Worm (Caenorhabditis elegans): ENCODE data around the gene R105.1.

Gene R105.1

ce11 chrIV:4633393-4633792 lies at the start of gene R105.1:
TSS of gene R105.1 (plus strand) at chrIV:4633693.
- TF ChIP-seq scrt-1 (GFP tag; IDR thresholded peaks at IDR 0.05) (no peak), sea-1 (GFP tag; conservative IDR thresholded peaks at IDR 0.05) (no peak), tbx-37 (GFP tag; conservative IDR thresholded peaks at IDR 0.05) (no peak), pes-1 (GFP tag; IDR thresholded peaks at IDR 0.05) (no peak), flt-1 (GFP tag; IDR thresholded peaks at IDR 0.05) (no peak), aly-1 (tag; optimal IDR thresholded peaks at IDR 0.05) (no peak), tbx-11 (GFP tag; IDR thresholded peaks at IDR 0.05) (no peak)

DNA sequence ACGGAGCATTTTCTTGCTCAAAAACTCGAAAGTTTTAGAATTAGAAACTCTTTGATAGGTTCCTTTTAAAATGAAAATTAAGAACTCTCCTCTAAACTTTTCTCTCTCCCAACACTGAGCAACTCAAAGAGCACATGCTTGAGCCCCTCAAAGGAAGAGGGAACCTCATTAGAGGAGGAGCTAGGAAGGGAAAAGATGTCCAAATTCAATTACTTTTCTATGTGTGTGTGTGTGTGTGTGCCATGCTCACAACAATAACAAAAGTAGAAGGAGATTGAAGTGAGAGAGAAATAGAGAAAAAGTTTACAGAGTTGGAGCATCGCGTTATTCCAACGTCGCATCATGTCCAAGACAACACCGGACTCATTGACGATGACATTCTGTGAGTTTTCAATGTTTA lies 47.5 kb upstream of the R105.1 start:
- TF ChIP-seq sea-1 (GFP tag; conservative IDR thresholded peaks at IDR 0.05) (no peak), flt-1 (GFP tag; IDR thresholded peaks at IDR 0.05) (no peak), hmbx-1 (tag; optimal IDR thresholded peaks at IDR 0.05) (no peak), B0310.2 (tag; optimal IDR thresholded peaks at IDR 0.05) (no peak), hnd-1 (tag; optimal IDR thresholded peaks at IDR 0.05) (no peak), aly-1 (tag; optimal IDR thresholded peaks at IDR 0.05) (no peak), tra-4 (tag; optimal IDR thresholded peaks at IDR 0.05) (no peak)

DNA sequence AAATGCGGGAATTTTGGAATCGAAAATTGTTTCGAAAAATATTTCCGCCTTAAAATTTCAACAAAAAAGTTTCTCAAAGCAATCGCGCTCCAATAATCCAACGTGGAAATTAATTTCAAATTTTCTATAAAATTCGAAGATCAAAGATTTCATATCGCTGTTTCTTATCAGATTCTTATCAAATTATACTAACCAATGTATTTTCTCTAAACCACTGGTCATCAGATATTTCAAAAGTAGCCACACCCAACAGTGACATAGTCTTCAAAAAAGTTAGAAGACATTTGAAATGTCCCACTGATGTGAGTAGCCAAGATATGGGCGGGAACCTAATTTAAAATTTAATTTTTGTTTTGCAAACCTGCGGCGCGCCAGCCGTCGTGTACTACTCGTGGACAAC lies 46.0 kb upstream of the R105.1 start:
- TF ChIP-seq ama-1 (optimal IDR thresholded peaks at IDR 0.05): no peak
- TF ChIP-seq flt-1 (GFP tag; IDR thresholded peaks at IDR 0.05): no peak
- no peak for TF ChIP-seq pes-1 (GFP tag; IDR thresholded peaks at IDR 0.05)
- no peak for TF ChIP-seq hmbx-1 (tag; optimal IDR thresholded peaks at IDR 0.05)
- no peak for TF ChIP-seq ceh-13 (GFP tag; optimal IDR thresholded peaks at IDR 0.05)
- no peak for TF ChIP-seq B0310.2 (tag; optimal IDR thresholded peaks at IDR 0.05)
- TF ChIP-seq ets-7 (tag; optimal IDR thresholded peaks at IDR 0.05): no peak
- no peak for TF ChIP-seq F13C5.2 (tag; optimal IDR thresholded peaks at IDR 0.05)
- no peak for TF ChIP-seq hmg-4 (GFP tag; optimal IDR thresholded peaks at IDR 0.05)
- TF ChIP-seq aly-1 (tag; optimal IDR thresholded peaks at IDR 0.05): no peak

ce11 chrIV:4588408-4588807 lies 45.1 kb upstream of the R105.1 start:
- TF ChIP-seq tra-4 (tag; optimal IDR thresholded peaks at IDR 0.05) (no peak), ama-1 (optimal IDR thresholded peaks at IDR 0.05) (no peak), scrt-1 (GFP tag; IDR thresholded peaks at IDR 0.05) (no peak), flt-1 (GFP tag; IDR thresholded peaks at IDR 0.05) (no peak), hmg-4 (GFP tag; optimal IDR thresholded peaks at IDR 0.05) (peak; percentile 72), hnd-1 (tag; optimal IDR thresholded peaks at IDR 0.05) (no peak), pes-1 (GFP tag; IDR thresholded peaks at IDR 0.05) (no peak)

ce11 chrIV:4596824-4597223 lies 36.7 kb upstream of the R105.1 start, which contains the start of gene F19C7.3:
TSS of gene F19C7.3 (plus strand) at chrIV:4597124.
- no peak for TF ChIP-seq B0310.2 (tag; optimal IDR thresholded peaks at IDR 0.05)
- TF ChIP-seq ets-7 (tag; optimal IDR thresholded peaks at IDR 0.05): no peak
- TF ChIP-seq ceh-13 (GFP tag; optimal IDR thresholded peaks at IDR 0.05): no peak
- no peak for TF ChIP-seq F13C5.2 (tag; optimal IDR thresholded peaks at IDR 0.05)
- TF ChIP-seq tra-4 (tag; optimal IDR thresholded peaks at IDR 0.05): no peak
- TF ChIP-seq sea-1 (GFP tag; conservative IDR thresholded peaks at IDR 0.05): no peak
- TF ChIP-seq tbx-11 (GFP tag; IDR thresholded peaks at IDR 0.05): no peak
- no peak for TF ChIP-seq pes-1 (GFP tag; IDR thresholded peaks at IDR 0.05)
- TF ChIP-seq aly-1 (tag; optimal IDR thresholded peaks at IDR 0.05): no peak
- no peak for TF ChIP-seq ama-1 (optimal IDR thresholded peaks at IDR 0.05)
- no peak for TF ChIP-seq hmbx-1 (tag; optimal IDR thresholded peaks at IDR 0.05)

DNA sequence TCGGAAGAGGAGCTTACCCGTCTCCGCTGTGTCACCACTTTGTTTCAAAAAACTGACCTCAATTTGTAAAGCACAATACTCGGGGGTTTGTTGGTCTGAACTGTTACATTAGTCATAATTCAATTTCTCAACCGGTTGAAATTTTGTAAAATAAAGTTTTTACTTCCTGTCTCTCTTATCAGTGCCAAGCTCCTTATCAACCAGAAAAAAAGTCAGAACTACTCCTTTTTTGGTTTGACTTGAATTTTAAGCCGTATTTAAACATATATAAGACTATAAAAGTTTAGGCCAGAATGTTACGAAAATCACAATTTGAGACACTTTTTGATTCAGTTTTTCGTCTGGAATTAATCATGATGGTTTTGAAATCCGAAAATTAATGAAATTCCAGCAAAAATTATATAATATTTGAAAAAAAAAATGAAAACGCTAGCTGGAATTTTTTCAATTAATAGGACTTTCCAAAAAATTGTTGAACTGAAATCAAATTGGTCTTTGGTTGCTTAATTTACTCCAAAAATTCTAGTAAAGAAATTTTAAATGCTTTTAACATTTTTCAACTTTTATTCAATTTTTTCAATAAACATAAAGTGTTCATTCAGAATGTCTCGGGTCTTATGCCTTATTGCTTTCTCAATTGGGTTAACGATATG lies 34.0 kb upstream of the R105.1 start, which contains the start of gene F19C7.2:
TSS of gene F19C7.2 (plus strand) at position 603 of the 653 bp plus-strand sequence.
- TF ChIP-seq F13C5.2 (tag; optimal IDR thresholded peaks at IDR 0.05) (no peak), ets-7 (tag; optimal IDR thresholded peaks at IDR 0.05) (no peak), scrt-1 (GFP tag; IDR thresholded peaks at IDR 0.05) (no peak), hmbx-1 (tag; optimal IDR thresholded peaks at IDR 0.05) (no peak), pes-1 (GFP tag; IDR thresholded peaks at IDR 0.05) (no peak), sea-1 (GFP tag; conservative IDR thresholded peaks at IDR 0.05) (no peak)

- no peak for TF ChIP-seq pes-1 (GFP tag; IDR thresholded peaks at IDR 0.05)
Measured at ce11 chrIV:4602565-4602964, 30.9 kb upstream of the R105.1 start, which contains the start of gene F19C7.4. TSS of gene F19C7.4 (plus strand) at chrIV:4602865.

DNA sequence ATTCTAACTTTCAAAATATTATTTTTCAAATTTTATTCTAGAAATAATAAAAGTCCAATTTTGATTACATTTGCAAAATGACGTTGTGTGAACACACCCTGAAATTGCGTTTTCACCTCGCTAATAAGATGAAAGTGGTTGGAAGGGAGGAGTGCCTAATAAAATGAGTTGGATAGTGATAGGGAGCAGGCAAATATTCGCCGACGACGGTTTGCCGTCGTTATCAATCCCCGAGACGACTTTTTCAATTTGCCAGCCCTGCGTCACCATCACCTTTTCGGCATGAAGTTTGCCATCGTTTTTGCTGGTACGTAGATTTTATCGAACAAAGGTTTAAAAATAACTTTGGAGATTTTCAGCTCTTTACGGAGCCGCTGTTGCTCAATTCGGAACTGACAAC lies 27.9 kb upstream of the R105.1 start, which contains the start of gene nspg-10:
TSS of gene nspg-10 (plus strand) at position 179 of the 400 bp plus-strand sequence.
- TF ChIP-seq tbx-37 (GFP tag; conservative IDR thresholded peaks at IDR 0.05) (no peak), sea-1 (GFP tag; conservative IDR thresholded peaks at IDR 0.05) (no peak), ama-1 (optimal IDR thresholded peaks at IDR 0.05) (no peak), ceh-36 (tag; optimal IDR thresholded peaks at IDR 0.05) (no peak), hmbx-1 (tag; optimal IDR thresholded peaks at IDR 0.05) (no peak), scrt-1 (GFP tag; IDR thresholded peaks at IDR 0.05) (no peak), pes-1 (GFP tag; IDR thresholded peaks at IDR 0.05) (no peak), ceh-13 (GFP tag; optimal IDR thresholded peaks at IDR 0.05) (no peak), B0310.2 (tag; optimal IDR thresholded peaks at IDR 0.05) (no peak), F13C5.2 (tag; optimal IDR thresholded peaks at IDR 0.05) (no peak), ets-7 (tag; optimal IDR thresholded peaks at IDR 0.05) (no peak), flt-1 (GFP tag; IDR thresholded peaks at IDR 0.05) (no peak), tra-4 (tag; optimal IDR thresholded peaks at IDR 0.05) (no peak), aly-1 (tag; optimal IDR thresholded peaks at IDR 0.05) (no peak), hnd-1 (tag; optimal IDR thresholded peaks at IDR 0.05) (no peak), tbx-11 (GFP tag; IDR thresholded peaks at IDR 0.05) (no peak)

Data from whole organism, early embryonic.